Worm (Caenorhabditis elegans) whole organism, L3 larva: Measurements from ENCODE around the gene lin-42.

Source experiments
- aly-2 ChIP-seq: fragments of 150-350 bp; optimal IDR thresholded peaks from 2 replicates; lab custom pipeline; 2014; ENCODE audit warnings: missing biosample characterization, missing genetic modification characterization
- ama-1 ChIP-seq: fragments of 150-350 bp; optimal IDR thresholded peaks from 2 replicates; lab custom pipeline; 2018
- ceh-16 ChIP-seq: sonication (generic microtip); optimal IDR thresholded peaks from 2 replicates; lab custom pipeline; 2017; ENCODE audit warnings: missing biosample characterization, missing genetic modification characterization
- ceh-28 ChIP-seq: fragments of 150-350 bp; optimal IDR thresholded peaks from 2 replicates; lab custom pipeline; 2014; ENCODE audit warnings: missing biosample characterization, missing genetic modification reagents, missing genetic modification characterization
- ceh-82 ChIP-seq: fragments of 150-350 bp; optimal IDR thresholded peaks from 2 replicates; lab custom pipeline; 2014; ENCODE audit warnings: missing biosample characterization, missing genetic modification characterization
- ceh-9 ChIP-seq: sonication (generic microtip); optimal IDR thresholded peaks from 2 replicates; lab custom pipeline; 2018; ENCODE audit warnings: missing biosample characterization, missing genetic modification characterization
- daf-12 ChIP-seq: fragments of 150-350 bp; optimal IDR thresholded peaks from 2 replicates; lab custom pipeline; 2014; ENCODE audit warnings: missing biosample characterization, missing genetic modification reagents, missing genetic modification characterization
- egl-5 ChIP-seq: fragments of 150-350 bp; optimal IDR thresholded peaks from 2 replicates; lab custom pipeline; 2017; ENCODE audit warnings: missing biosample characterization, missing genetic modification reagents, missing genetic modification characterization, inconsistent platforms
- elt-1 ChIP-seq: fragments of 150-350 bp; optimal IDR thresholded peaks from 2 replicates; lab custom pipeline; 2014; ENCODE audit warnings: missing biosample characterization, missing genetic modification characterization
- elt-2 ChIP-seq: sonication (generic microtip); optimal IDR thresholded peaks from 2 replicates; lab custom pipeline; 2016; ENCODE audit warnings: missing genetic modification reagents, mild to moderate bottlenecking, missing genetic modification characterization, missing compliant biosample characterization
- elt-3 ChIP-seq, 3 experiments: fragments of 150-350 bp in 1 of 3; sonication (generic microtip) in 2 of 3; optimal IDR thresholded peaks; 2 replicates in 2 of 3; 4 replicates in 1 of 3; lab custom pipeline; 2014 to 2017; ENCODE audit warnings: missing biosample characterization in 3 of 3, missing genetic modification characterization in 3 of 3
- eor-1 ChIP-seq, 2 experiments: fragments of 150-350 bp; optimal IDR thresholded peaks; 2 replicates each; lab custom pipeline; 2014 to 2018; ENCODE audit warnings: missing biosample characterization in 2 of 2, missing genetic modification characterization in 2 of 2
- fkh-10 ChIP-seq: sonication (generic microtip); optimal IDR thresholded peaks from 2 replicates; lab custom pipeline; 2017; ENCODE audit warnings: missing biosample characterization, missing genetic modification reagents, missing genetic modification characterization
- fos-1 ChIP-seq: fragments of 150-350 bp; optimal IDR thresholded peaks from 2 replicates; lab custom pipeline; 2014; ENCODE audit warnings: missing biosample characterization, missing genetic modification characterization
- hmg-11 ChIP-seq: sonication (generic microtip); optimal IDR thresholded peaks from 2 replicates; lab custom pipeline; 2016; ENCODE audit warnings: missing genetic modification characterization, missing compliant biosample characterization
- jun-1 ChIP-seq: fragments of 150-350 bp; optimal IDR thresholded peaks from 2 replicates; lab custom pipeline; 2014; ENCODE audit warnings: missing biosample characterization, missing genetic modification reagents, missing genetic modification characterization
- lin-15B ChIP-seq: fragments of 150-350 bp; optimal IDR thresholded peaks from 2 replicates; lab custom pipeline; 2014; ENCODE audit warnings: missing biosample characterization, missing genetic modification characterization
- lin-39 ChIP-seq: fragments of 150-350 bp; optimal IDR thresholded peaks from 2 replicates; lab custom pipeline; 2018; ENCODE audit warnings: missing biosample characterization, missing genetic modification reagents, missing genetic modification characterization
- mdl-1 ChIP-seq: fragments of 150-350 bp; optimal IDR thresholded peaks from 2 replicates; lab custom pipeline; 2014; ENCODE audit warnings: missing biosample characterization, missing genetic modification characterization
- mml-1 ChIP-seq: fragments of 150-350 bp; sonication (generic microtip); optimal IDR thresholded peaks from 3 replicates; lab custom pipeline; 2014; ENCODE audit warnings: missing biosample characterization, missing genetic modification characterization
- nfya-1 ChIP-seq: sonication (generic microtip); optimal IDR thresholded peaks from 2 replicates; lab custom pipeline; 2017; ENCODE audit warnings: missing genetic modification characterization, mild to moderate bottlenecking, missing compliant biosample characterization, antibody characterized with exemption, moderate library complexity; ENCODE audit not compliant: insufficient read depth
- nhr-12 ChIP-seq: fragments of 150-350 bp; optimal IDR thresholded peaks from 2 replicates; lab custom pipeline; 2014; ENCODE audit warnings: missing biosample characterization, missing genetic modification characterization
- nhr-237 ChIP-seq: fragments of 150-350 bp; optimal IDR thresholded peaks from 2 replicates; lab custom pipeline; 2014; ENCODE audit warnings: missing biosample characterization, missing genetic modification characterization
- nhr-25 ChIP-seq: sonication (generic microtip); optimal IDR thresholded peaks from 2 replicates; lab custom pipeline; 2017; ENCODE audit warnings: missing biosample characterization, missing genetic modification characterization
- nhr-28 ChIP-seq: fragments of 150-350 bp; optimal IDR thresholded peaks from 2 replicates; lab custom pipeline; 2014; ENCODE audit warnings: missing biosample characterization, missing genetic modification characterization
- nhr-43 ChIP-seq: sonication (generic microtip); optimal IDR thresholded peaks from 2 replicates; lab custom pipeline; 2016; ENCODE audit warnings: mild to moderate bottlenecking, missing genetic modification characterization, missing compliant biosample characterization; ENCODE audit not compliant: poor library complexity, severe bottlenecking
- nhr-67 ChIP-seq: fragments of 150-350 bp; optimal IDR thresholded peaks from 2 replicates; lab custom pipeline; 2014; ENCODE audit warnings: missing biosample characterization, missing genetic modification characterization
- nhr-76 ChIP-seq: fragments of 150-350 bp; sonication (generic microtip); optimal IDR thresholded peaks from 5 replicates; lab custom pipeline; 2014; ENCODE audit warnings: missing biosample characterization, missing genetic modification characterization
- pha-4 ChIP-seq: fragments of 150-350 bp; optimal IDR thresholded peaks from 2 replicates; lab custom pipeline; 2014; ENCODE audit warnings: missing biosample characterization, missing genetic modification reagents, missing genetic modification characterization
- pqm-1 ChIP-seq: fragments of 150-350 bp; optimal IDR thresholded peaks from 2 replicates; lab custom pipeline; 2017; ENCODE audit warnings: missing biosample characterization, missing genetic modification characterization, inconsistent platforms
- sea-2 ChIP-seq: fragments of 150-350 bp; sonication (generic microtip); optimal IDR thresholded peaks from 4 replicates; lab custom pipeline; 2014; ENCODE audit warnings: missing biosample characterization, missing genetic modification reagents, missing genetic modification characterization
- skn-1 ChIP-seq: fragments of 150-350 bp; optimal IDR thresholded peaks from 2 replicates; lab custom pipeline; 2014; ENCODE audit warnings: missing biosample characterization, missing genetic modification characterization
- snpc-4 ChIP-seq: fragments of 150-350 bp; optimal IDR thresholded peaks from 2 replicates; lab custom pipeline; 2014; ENCODE audit warnings: missing biosample characterization, missing genetic modification characterization
- tbx-2 ChIP-seq: sonication (generic microtip); optimal IDR thresholded peaks from 2 replicates; lab custom pipeline; 2016; ENCODE audit warnings: mild to moderate bottlenecking, missing genetic modification characterization, missing compliant biosample characterization
- unc-39 ChIP-seq: sonication (generic microtip); optimal IDR thresholded peaks from 4 replicates; lab custom pipeline; 2017; ENCODE audit warnings: missing biosample characterization, missing genetic modification characterization
- unc-62 ChIP-seq: fragments of 150-350 bp; sonication (generic microtip); optimal IDR thresholded peaks from 4 replicates; lab custom pipeline; 2014; ENCODE audit warnings: missing biosample characterization, missing genetic modification reagents, missing genetic modification characterization
- zag-1 ChIP-seq: fragments of 150-350 bp; optimal IDR thresholded peaks from 2 replicates; lab custom pipeline; 2014; ENCODE audit warnings: missing biosample characterization, missing genetic modification characterization
- ztf-11 ChIP-seq: fragments of 150-350 bp; optimal IDR thresholded peaks from 2 replicates; lab custom pipeline; 2014; ENCODE audit warnings: missing biosample characterization, missing genetic modification characterization
- ztf-4 ChIP-seq: fragments of 150-350 bp; optimal IDR thresholded peaks from 2 replicates; lab custom pipeline; 2014; ENCODE audit warnings: missing biosample characterization, missing genetic modification characterization

Gene lin-42

DNA sequence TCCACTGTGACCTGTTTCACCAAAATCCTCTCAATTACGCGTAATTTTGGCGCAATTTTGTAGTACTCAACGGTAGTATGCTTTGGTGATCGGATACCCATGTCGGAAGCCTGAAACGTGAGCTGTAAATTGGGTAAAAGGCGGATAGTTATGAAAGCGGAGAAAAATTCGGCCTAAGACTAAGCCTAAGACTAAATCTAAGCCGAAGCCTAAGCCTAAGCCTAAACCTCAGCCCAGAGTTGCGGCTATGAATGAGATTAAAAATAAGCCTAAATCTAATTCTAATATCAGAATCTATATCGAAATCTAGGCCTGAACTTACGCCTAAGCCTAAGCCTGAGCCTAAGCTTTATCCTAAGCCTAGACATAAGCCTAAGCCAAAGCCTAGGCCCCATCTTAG, at the start of gene lin-42:
lin-42 (minus strand) TSS at position 101 of the 400 bp plus-strand sequence.
- TF ChIP-seq pqm-1 (tag; lab: Kevin White, UChicago) (no peak), mml-1 (no peak), hmg-11 (tag; lab: Kevin White, UChicago) (no peak), ceh-9 (tag; lab: Kevin White, UChicago) (no peak), daf-12 (tag; lab: Kevin White, UChicago) (no peak), sea-2 (no peak), nfya-1 (no peak), fkh-10 (no peak), ztf-4 (tag; lab: Kevin White, UChicago) (no peak), jun-1 (tag; lab: Kevin White, UChicago) (no peak), lin-15B (tag; lab: Kevin White, UChicago) (no peak)
- TF ChIP-seq, all 47 proteins: peak for 0

DNA sequence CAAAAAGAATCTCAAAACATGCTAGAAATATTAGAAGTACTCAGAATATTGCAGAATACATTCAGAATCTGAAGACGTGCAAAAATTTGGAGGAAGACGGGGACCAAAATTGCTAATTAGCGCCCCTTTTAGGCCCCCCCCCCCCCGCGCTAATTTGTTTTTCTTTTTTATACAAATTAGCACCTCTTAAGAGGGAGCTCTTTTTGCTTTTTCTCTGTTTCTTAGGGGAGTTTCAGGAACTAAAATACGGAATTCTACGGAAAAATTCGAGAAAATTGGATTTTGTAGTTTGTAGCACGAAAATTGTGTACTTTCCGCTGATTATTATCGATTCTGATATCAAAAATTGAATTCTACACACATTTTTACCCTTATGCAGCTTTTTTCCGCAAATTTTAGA, 49.4 kb upstream of the lin-42 start, which contains the start of gene glb-31:
glb-31 (minus strand) TSS at position 101 of the 400 bp plus-strand sequence.
- TF ChIP-seq eor-1 (tag; optimal IDR thresholded peaks at IDR 0.05; lab: Kevin White, UChicago) (no peak), pha-4 (no peak), ama-1 (lab: Kevin White, UChicago) (no peak), sea-2 (no peak), ceh-16 (no peak), ztf-4 (tag; lab: Kevin White, UChicago) (no peak), nhr-43 (tag; lab: Kevin White, UChicago) (no peak), ztf-11 (tag; lab: Kevin White, UChicago) (no peak), elt-1 (tag; lab: Kevin White, UChicago) (no peak)

DNA sequence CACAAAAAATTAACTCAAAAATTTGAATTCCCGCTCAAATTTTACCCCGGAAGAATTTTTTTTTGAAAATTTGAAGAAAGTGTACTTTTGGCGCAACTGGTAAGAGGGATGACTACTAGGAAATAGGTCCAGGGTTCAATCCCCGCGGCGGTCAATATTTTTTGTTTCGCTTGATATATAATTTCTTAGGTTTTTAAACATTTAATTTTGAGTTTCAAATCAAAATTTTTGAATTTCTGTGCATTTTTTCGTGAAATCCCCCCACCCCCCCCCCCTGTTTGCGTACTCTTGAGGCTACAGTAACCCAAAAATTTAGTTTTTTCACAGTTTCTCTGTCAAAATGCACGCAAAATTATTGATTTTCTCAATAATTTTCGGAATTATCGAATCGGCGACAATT, 46.0 kb upstream of the lin-42 start, which contains the start of gene Y57G7A.1:
Y57G7A.1 (plus strand) TSS at position 301 of the 400 bp plus-strand sequence.
- TF ChIP-seq ceh-16 (no peak), ceh-82 (tag; lab: Kevin White, UChicago) (no peak), nhr-237 (tag; lab: Kevin White, UChicago) (no peak), jun-1 (tag; lab: Kevin White, UChicago) (no peak), mdl-1 (no peak), lin-15B (tag; lab: Kevin White, UChicago) (no peak), unc-62 (GFP tag; lab: Kevin White, UChicago) (no peak), pha-4 (no peak), zag-1 (no peak), nhr-12 (tag; lab: Kevin White, UChicago) (no peak), nhr-25 (no peak), egl-5 (tag; lab: Kevin White, UChicago) (no peak), unc-39 (no peak), nfya-1 (no peak), fkh-10 (no peak), ztf-11 (tag; lab: Kevin White, UChicago) (no peak), lin-39 (tag; lab: Kevin White, UChicago) (no peak), mml-1 (no peak)

DNA sequence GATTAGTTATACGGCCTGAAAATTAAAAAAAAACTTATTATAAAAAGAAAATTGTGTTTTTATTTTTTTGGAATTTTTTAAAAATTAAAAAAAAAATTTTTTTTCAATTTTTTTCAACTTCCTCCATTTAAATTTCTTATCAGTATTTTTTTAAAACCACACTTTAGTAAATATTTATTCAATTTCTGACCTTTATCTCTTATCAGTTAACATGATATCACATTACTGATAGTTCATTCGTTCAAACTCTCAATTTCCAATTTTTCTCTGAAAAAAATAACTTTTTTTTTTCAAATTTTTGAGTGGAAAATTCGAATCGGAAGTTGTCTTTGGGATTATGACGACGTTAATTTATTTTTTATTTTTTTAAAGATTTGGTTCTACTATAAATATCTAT, 45.5 kb upstream of the lin-42 start:
- TF ChIP-seq elt-2 (peak; percentile 65), nhr-76 (tag; lab: Kevin White, UChicago) (no peak), ceh-82 (tag; lab: Kevin White, UChicago) (no peak), fkh-10 (no peak), skn-1 (tag; lab: Kevin White, UChicago) (no peak), elt-3 (tag; optimal IDR thresholded peaks at IDR 0.05; lab: Kevin White, UChicago) (no peak), nfya-1 (no peak), ceh-28 (tag; lab: Kevin White, UChicago) (no peak), lin-39 (tag; lab: Kevin White, UChicago) (no peak), mdl-1 (no peak), pha-4 (peak; percentile 46), eor-1 (tag; optimal IDR thresholded peaks at IDR 0.05; lab: Kevin White, UChicago) (no peak), tbx-2 (tag; lab: Kevin White, UChicago) (no peak), pqm-1 (tag; lab: Kevin White, UChicago) (peak; percentile 41), nhr-237 (tag; lab: Kevin White, UChicago) (no peak), aly-2 (no peak), nhr-25 (no peak), fos-1 (tag; lab: Kevin White, UChicago) (no peak), nhr-28 (tag; lab: Kevin White, UChicago) (no peak), unc-39 (no peak), hmg-11 (tag; lab: Kevin White, UChicago) (no peak), zag-1 (no peak), unc-62 (GFP tag; lab: Kevin White, UChicago) (no peak), snpc-4 (tag; lab: Kevin White, UChicago) (no peak), nhr-67 (tag; lab: Kevin White, UChicago) (no peak)
